Worm (Caenorhabditis elegans) whole organism, mixed stage, embryonic: ENCODE data around the gene Y119D3B.14.

Experiments used
- M03D4.4 ChIP-seq: sonication (generic microtip); optimal IDR thresholded peaks from 2 replicates; lab custom pipeline; 2017; ENCODE audit warnings: mild to moderate bottlenecking, missing genetic modification characterization, missing compliant biosample characterization
- bed-3 ChIP-seq: fragments of 200-800 bp; sonication (Bioruptor generic); optimal IDR thresholded peaks from 3 replicates; lab custom pipeline; 2018; ENCODE audit warnings: mild to moderate bottlenecking, missing genetic modification characterization, moderate library complexity, missing compliant biosample characterization
- blmp-1 ChIP-seq: fragments of 150-350 bp; optimal IDR thresholded peaks from 2 replicates; lab custom pipeline; 2014; ENCODE audit warnings: missing biosample characterization, missing genetic modification characterization
- ceh-39 ChIP-seq: fragments of 150-350 bp; optimal IDR thresholded peaks from 2 replicates; lab custom pipeline; 2014; ENCODE audit warnings: missing biosample characterization, missing genetic modification characterization
- ceh-43 ChIP-seq: fragments of 200-800 bp; sonication (Bioruptor generic); optimal IDR thresholded peaks from 2 replicates; lab custom pipeline; 2018; ENCODE audit warnings: mild to moderate bottlenecking, missing genetic modification characterization, moderate library complexity, missing compliant biosample characterization
- ceh-83 ChIP-seq: fragments of 200-800 bp; sonication (Bioruptor generic); optimal IDR thresholded peaks from 2 replicates; lab custom pipeline; 2018; ENCODE audit warnings: mild to moderate bottlenecking, missing genetic modification characterization, missing compliant biosample characterization
- ces-1 ChIP-seq: fragments of 150-350 bp; optimal IDR thresholded peaks from 2 replicates; lab custom pipeline; 2014; ENCODE audit warnings: missing biosample characterization, missing genetic modification reagents, missing genetic modification characterization
- cnd-1 ChIP-seq: fragments of 200-800 bp; sonication (Bioruptor generic); optimal IDR thresholded peaks from 2 replicates; lab custom pipeline; 2018; ENCODE audit warnings: mild to moderate bottlenecking, missing genetic modification characterization, missing compliant biosample characterization
- drap-1 ChIP-seq: fragments of 200-800 bp; sonication (Bioruptor generic); optimal IDR thresholded peaks from 3 replicates; lab custom pipeline; 2018; ENCODE audit warnings: mild to moderate bottlenecking, missing genetic modification characterization, missing compliant biosample characterization
- elt-1 ChIP-seq: sonication (generic microtip); optimal IDR thresholded peaks from 2 replicates; lab custom pipeline; 2017; ENCODE audit warnings: missing genetic modification characterization, mild to moderate bottlenecking, missing compliant biosample characterization, antibody characterized with exemption, moderate library complexity, borderline replicate concordance; ENCODE audit not compliant: insufficient read depth
- elt-3 ChIP-seq: fragments of 150-350 bp; optimal IDR thresholded peaks from 2 replicates; lab custom pipeline; 2014; ENCODE audit warnings: missing biosample characterization, missing genetic modification characterization
- flh-1 ChIP-seq: fragments of 200-800 bp; sonication (Bioruptor generic); optimal IDR thresholded peaks from 2 replicates; lab custom pipeline; 2018; ENCODE audit warnings: mild to moderate bottlenecking, missing genetic modification characterization, moderate library complexity, missing compliant biosample characterization
- ham-2 ChIP-seq: fragments of 200-800 bp; sonication (Bioruptor generic); optimal IDR thresholded peaks from 2 replicates; lab custom pipeline; 2018; ENCODE audit warnings: mild to moderate bottlenecking, missing genetic modification characterization, missing compliant biosample characterization
- hlh-1 ChIP-seq: fragments of 150-350 bp; optimal IDR thresholded peaks from 2 replicates; lab custom pipeline; 2014; ENCODE audit warnings: missing biosample characterization, missing genetic modification reagents, missing genetic modification characterization
- lin-13 ChIP-seq: fragments of 150-350 bp; optimal IDR thresholded peaks from 2 replicates; lab custom pipeline; 2014; ENCODE audit warnings: missing biosample characterization, missing genetic modification characterization
- lin-32 ChIP-seq: fragments of 200-800 bp; sonication (Bioruptor generic); optimal IDR thresholded peaks from 2 replicates; lab custom pipeline; 2018; ENCODE audit warnings: mild to moderate bottlenecking, missing genetic modification characterization, missing compliant biosample characterization
- lsy-2 ChIP-seq: fragments of 150-350 bp; optimal IDR thresholded peaks from 2 replicates; lab custom pipeline; 2014; ENCODE audit warnings: missing biosample characterization, missing genetic modification characterization
- mab-5 ChIP-seq: fragments of 150-350 bp; optimal IDR thresholded peaks from 2 replicates; lab custom pipeline; 2014; ENCODE audit warnings: missing biosample characterization, missing genetic modification characterization
- mep-1 ChIP-seq: fragments of 150-350 bp; optimal IDR thresholded peaks from 2 replicates; lab custom pipeline; 2017; ENCODE audit warnings: missing biosample characterization, missing genetic modification reagents, missing genetic modification characterization, inconsistent platforms
- mls-2 ChIP-seq: sonication (generic microtip); optimal IDR thresholded peaks from 2 replicates; lab custom pipeline; 2016; ENCODE audit warnings: mild to moderate bottlenecking, missing genetic modification characterization, moderate library complexity, missing compliant biosample characterization
- nhr-12 ChIP-seq: fragments of 150-350 bp; optimal IDR thresholded peaks from 2 replicates; lab custom pipeline; 2014; ENCODE audit warnings: missing biosample characterization, missing genetic modification characterization
- nhr-2 ChIP-seq: fragments of 150-350 bp; optimal IDR thresholded peaks from 2 replicates; lab custom pipeline; 2014; ENCODE audit warnings: missing biosample characterization, missing genetic modification characterization
- nhr-237 ChIP-seq: fragments of 150-350 bp; optimal IDR thresholded peaks from 2 replicates; lab custom pipeline; 2014; ENCODE audit warnings: missing biosample characterization, missing genetic modification characterization
- nhr-28 ChIP-seq: fragments of 150-350 bp; optimal IDR thresholded peaks from 2 replicates; lab custom pipeline; 2014; ENCODE audit warnings: missing biosample characterization, missing genetic modification characterization
- nhr-76 ChIP-seq: sonication (generic microtip); optimal IDR thresholded peaks from 2 replicates; lab custom pipeline; 2017; ENCODE audit warnings: missing biosample characterization, missing genetic modification characterization
- pha-4 ChIP-seq: fragments of 150-350 bp; optimal IDR thresholded peaks from 2 replicates; lab custom pipeline; 2018; ENCODE audit warnings: missing biosample characterization, missing genetic modification reagents, missing genetic modification characterization
- sem-2 ChIP-seq: fragments of 200-800 bp; sonication (Bioruptor generic); optimal IDR thresholded peaks from 2 replicates; lab custom pipeline; 2018; ENCODE audit warnings: mild to moderate bottlenecking, missing genetic modification characterization, missing compliant biosample characterization
- snpc-4 ChIP-seq: fragments of 150-350 bp; optimal IDR thresholded peaks from 2 replicates; lab custom pipeline; 2014; ENCODE audit warnings: missing biosample characterization, missing genetic modification characterization
- sptf-1 ChIP-seq: sonication (generic microtip); optimal IDR thresholded peaks from 2 replicates; lab custom pipeline; 2017; ENCODE audit warnings: mild to moderate bottlenecking, missing genetic modification characterization, moderate library complexity, missing compliant biosample characterization
- tbx-8 ChIP-seq: fragments of 200-800 bp; sonication (Bioruptor generic); optimal IDR thresholded peaks from 2 replicates; lab custom pipeline; 2018; ENCODE audit warnings: mild to moderate bottlenecking, missing genetic modification characterization, moderate library complexity, missing compliant biosample characterization
- unc-120 ChIP-seq: sonication (generic microtip); optimal IDR thresholded peaks from 2 replicates; lab custom pipeline; 2017; ENCODE audit warnings: missing genetic modification characterization, missing compliant biosample characterization; ENCODE audit not compliant: poor library complexity, severe bottlenecking
- unc-39 ChIP-seq: fragments of 150-350 bp; optimal IDR thresholded peaks from 2 replicates; lab custom pipeline; 2014; ENCODE audit warnings: missing biosample characterization, missing genetic modification characterization
- unc-62 ChIP-seq: fragments of 150-350 bp; optimal IDR thresholded peaks from 2 replicates; lab custom pipeline; 2014; ENCODE audit warnings: missing biosample characterization, missing genetic modification reagents, missing genetic modification characterization
- zip-8 ChIP-seq: fragments of 150-350 bp; optimal IDR thresholded peaks from 2 replicates; lab custom pipeline; 2014; ENCODE audit warnings: missing biosample characterization, missing genetic modification characterization
- ztf-11 ChIP-seq: fragments of 150-350 bp; optimal IDR thresholded peaks from 2 replicates; lab custom pipeline; 2014; ENCODE audit warnings: missing biosample characterization, missing genetic modification characterization

Gene Y119D3B.14

ce11 chrIII:1151680-1152079, 41.9 kb downstream of the Y119D3B.14 start, which contains the start of gene cdh-12:
Gene cdh-12, plus strand, starts transcription at chrIII:1152044.
- no peak for TF ChIP-seq mls-2 (tag; lab: Kevin White, UChicago)
- TF ChIP-seq mep-1 (tag; lab: Kevin White, UChicago): no peak
- TF ChIP-seq nhr-237: no peak
- peak; percentile 65 for TF ChIP-seq blmp-1
- TF ChIP-seq unc-39: no peak
- no peak for TF ChIP-seq elt-1

DNA sequence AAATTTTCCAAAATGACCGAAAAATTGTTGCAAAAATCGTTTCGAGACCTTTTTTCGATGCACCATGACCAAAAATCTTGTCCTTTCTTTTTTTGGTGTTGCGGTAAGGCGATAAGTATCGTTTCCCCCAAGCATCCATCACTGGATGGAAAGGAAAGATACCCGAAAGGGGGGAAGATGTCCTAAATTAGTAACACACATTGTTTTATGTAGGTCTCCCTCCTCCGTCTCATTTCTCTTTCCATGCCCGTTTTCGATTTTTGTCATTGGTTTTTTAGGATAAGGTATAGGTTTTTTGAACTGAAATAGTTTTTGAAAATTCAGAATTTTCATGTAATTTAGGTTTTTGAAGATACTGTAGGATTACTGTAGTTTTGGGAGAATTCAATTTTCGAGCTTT, 44.1 kb downstream of the Y119D3B.14 start:
- TF ChIP-seq ceh-43: no peak
- no peak for TF ChIP-seq elt-1
- no peak for TF ChIP-seq nhr-237
- no peak for TF ChIP-seq hlh-1 (tag; lab: Kevin White, UChicago)
- TF ChIP-seq lin-13: no peak
- no peak for TF ChIP-seq nhr-2
- TF ChIP-seq sptf-1 (tag; lab: Kevin White, UChicago): no peak
- no peak for TF ChIP-seq ceh-83 (GFP tag; lab: Kevin White, UChicago)
- no peak for TF ChIP-seq ceh-39
- TF ChIP-seq unc-120 (tag; lab: Kevin White, UChicago): no peak
- TF ChIP-seq ztf-11 (tag; lab: Kevin White, UChicago): no peak
- no peak for TF ChIP-seq drap-1 (GFP tag; lab: Kevin White, UChicago)
- no peak for TF ChIP-seq ham-2
- TF ChIP-seq cnd-1 (tag; lab: Kevin White, UChicago): no peak
- TF ChIP-seq unc-39: no peak
- no peak for TF ChIP-seq blmp-1
- no peak for TF ChIP-seq mls-2 (tag; lab: Kevin White, UChicago)
- TF ChIP-seq, all 35 proteins: peak for 0

- TF ChIP-seq bed-3 (GFP tag; lab: Kevin White, UChicago) (no peak), blmp-1 (peak; percentile 56)
- TF ChIP-seq, all 35 proteins: peak for 1
These were observed 45.7 kb downstream of the Y119D3B.14 start for ce11 chrIII:1147863-1148262.

DNA sequence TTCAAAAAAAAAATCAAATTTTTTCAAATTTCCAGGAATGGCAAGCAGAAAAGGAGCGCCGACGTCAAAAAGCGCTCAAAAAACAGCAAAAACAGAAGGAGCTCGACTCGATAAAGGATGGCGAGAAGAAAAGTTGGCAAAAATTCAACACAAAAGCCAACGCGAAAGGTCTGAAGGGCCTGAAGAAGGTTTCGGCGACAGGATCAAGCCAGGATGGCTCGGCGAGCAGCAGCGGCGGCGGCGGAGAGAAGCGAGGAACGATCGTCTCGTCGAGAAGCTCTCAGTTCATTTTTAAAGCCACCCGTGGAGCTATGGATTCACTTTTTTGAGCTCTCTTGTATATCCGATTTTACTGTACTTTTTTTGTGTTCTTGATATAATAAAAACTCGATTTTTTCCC, 48.8 kb downstream of the Y119D3B.14 start:
- TF ChIP-seq nhr-2 (no peak), hlh-1 (tag; lab: Kevin White, UChicago) (no peak)
- TF ChIP-seq, all 35 proteins: peak for 0

- no peak for TF ChIP-seq elt-1
- peak; percentile 92 for TF ChIP-seq lin-13
- TF ChIP-seq zip-8 (tag; lab: Kevin White, UChicago): no peak
- TF ChIP-seq drap-1 (GFP tag; lab: Kevin White, UChicago): no peak
- TF ChIP-seq lsy-2 (tag; lab: Kevin White, UChicago): peak; percentile 64
- TF ChIP-seq nhr-12: no peak
- peak; percentile 64 for TF ChIP-seq M03D4.4
- TF ChIP-seq hlh-1 (tag; lab: Kevin White, UChicago): no peak
- TF ChIP-seq ceh-39: peak; percentile 54
- TF ChIP-seq nhr-28 (tag; lab: Kevin White, UChicago): no peak
- no peak for TF ChIP-seq ceh-43
- peak; percentile 47 for TF ChIP-seq pha-4 (tag; lab: Kevin White, UChicago)
- TF ChIP-seq ceh-83 (GFP tag; lab: Kevin White, UChicago): no peak
- TF ChIP-seq sptf-1 (tag; lab: Kevin White, UChicago): peak; percentile 85
- TF ChIP-seq nhr-76 (tag; lab: Kevin White, UChicago): no peak
- TF ChIP-seq sem-2 (GFP tag; lab: Kevin White, UChicago): no peak
- TF ChIP-seq mls-2 (tag; lab: Kevin White, UChicago): peak; percentile 33
- no peak for TF ChIP-seq unc-62 (GFP tag; lab: Kevin White, UChicago)
- no peak for TF ChIP-seq unc-39
- no peak for TF ChIP-seq snpc-4
- TF ChIP-seq mep-1 (tag; lab: Kevin White, UChicago): peak; percentile 88
- TF ChIP-seq flh-1 (GFP tag; lab: Kevin White, UChicago): no peak
- no peak for TF ChIP-seq mab-5 (tag; lab: Kevin White, UChicago)
- peak; percentile 41 for TF ChIP-seq bed-3 (GFP tag; lab: Kevin White, UChicago)
- TF ChIP-seq nhr-2: peak; percentile 15
- TF ChIP-seq lin-32 (GFP tag; lab: Kevin White, UChicago): no peak
- no peak for TF ChIP-seq blmp-1
- TF ChIP-seq unc-120 (tag; lab: Kevin White, UChicago): no peak
- peak; percentile 16 for TF ChIP-seq tbx-8
- TF ChIP-seq ztf-11 (tag; lab: Kevin White, UChicago): peak; percentile 33
- TF ChIP-seq ces-1 (GFP tag; lab: Kevin White, UChicago): peak; percentile 20
- no peak for TF ChIP-seq elt-3
- peak; percentile 32 for TF ChIP-seq cnd-1 (tag; lab: Kevin White, UChicago)
- TF ChIP-seq nhr-237: peak; percentile 28
- TF ChIP-seq ham-2: no peak
These were observed 50.8 kb downstream of the Y119D3B.14 start, which contains the start of gene smr-1 for ce11 chrIII:1142798-1143197. Gene smr-1, plus strand, starts transcription at chrIII:1143172.
